Fruit fly (Drosophila melanogaster) whole organism, embryonic: ENCODE measurements around the gene meigo.

Experiments
- Atf-2 ChIP-seq: fragments of 200-800 bp; sonication (Bioruptor generic); optimal IDR thresholded peaks from 2 replicates; lab custom pipeline; 2016; ENCODE audit warnings: missing biosample characterization, missing genetic modification characterization
- Atf6 ChIP-seq: fragments of 200-800 bp; sonication (Bioruptor generic); IDR thresholded peaks from 2 replicates; pipeline ENCODE4 v1.3.6; 2022; ENCODE audit warnings: missing biosample characterization, missing genetic modification characterization
- B-H2 ChIP-seq: fragments of 200-800 bp; sonication (Bioruptor generic); optimal IDR thresholded peaks from 2 replicates; lab custom pipeline; 2018; ENCODE audit warnings: missing biosample characterization, mild to moderate bottlenecking, missing genetic modification characterization
- Bdp1 ChIP-seq: fragments of 200-800 bp; sonication (Bioruptor generic); optimal IDR thresholded peaks from 3 replicates; lab custom pipeline; 2016; ENCODE audit warnings: missing biosample characterization, missing genetic modification characterization
- Blimp-1 ChIP-seq: fragments of 200-800 bp; sonication (Bioruptor generic); optimal IDR thresholded peaks from 3 replicates; lab custom pipeline; 2018; ENCODE audit warnings: missing biosample characterization, missing genetic modification characterization, mild to moderate bottlenecking, moderate library complexity, missing genetic modification reagents
- CG1024 ChIP-seq: fragments of 200-800 bp; sonication (Bioruptor generic); IDR thresholded peaks from 2 replicates; pipeline ENCODE4 v1.3.6; 2022; ENCODE audit warnings: missing biosample characterization, missing genetic modification characterization
- CG10565 ChIP-seq: fragments of 200-800 bp; sonication (Bioruptor generic); optimal IDR thresholded peaks from 3 replicates; lab custom pipeline; 2016; ENCODE audit warnings: missing biosample characterization, mild to moderate bottlenecking, missing genetic modification characterization
- CG12299 ChIP-seq: fragments of 200-800 bp; sonication (Bioruptor generic); optimal IDR thresholded peaks from 2 replicates; lab custom pipeline; 2018; ENCODE audit warnings: missing biosample characterization, mild to moderate bottlenecking, missing genetic modification characterization
- CG13296 ChIP-seq: fragments of 200-800 bp; sonication (Bioruptor generic); optimal IDR thresholded peaks from 3 replicates; lab custom pipeline; 2018; ENCODE audit warnings: missing biosample characterization, mild to moderate bottlenecking, missing genetic modification characterization
- CG13775 ChIP-seq: fragments of 200-800 bp; sonication (Bioruptor generic); optimal IDR thresholded peaks from 3 replicates; lab custom pipeline; 2017; ENCODE audit warnings: missing biosample characterization, mild to moderate bottlenecking, missing genetic modification characterization
- CG14014 ChIP-seq: fragments of 200-800 bp; sonication (Bioruptor generic); IDR thresholded peaks from 2 replicates; pipeline ENCODE4 v1.3.6; 2022; ENCODE audit warnings: missing biosample characterization, missing genetic modification characterization
- CG15073 ChIP-seq: fragments of 200-800 bp; sonication (Bioruptor generic); optimal IDR thresholded peaks from 2 replicates; lab custom pipeline; 2016; ENCODE audit warnings: missing biosample characterization, missing genetic modification characterization
- CG15479 ChIP-seq: fragments of 200-800 bp; sonication (Bioruptor generic); optimal IDR thresholded peaks from 3 replicates; lab custom pipeline; 2019; ENCODE audit warnings: missing biosample characterization, mild to moderate bottlenecking, missing genetic modification characterization, moderate library complexity
- CG18599 ChIP-seq: fragments of 200-800 bp; sonication (Bioruptor generic); optimal IDR thresholded peaks from 3 replicates; lab custom pipeline; 2017; ENCODE audit warnings: missing biosample characterization, missing genetic modification characterization, mild to moderate bottlenecking, moderate library complexity, missing genetic modification reagents
- CG18764 ChIP-seq: fragments of 200-800 bp; sonication (Bioruptor generic); optimal IDR thresholded peaks from 3 replicates; lab custom pipeline; 2016; ENCODE audit warnings: missing biosample characterization, missing genetic modification characterization
- CG34376 ChIP-seq: fragments of 200-800 bp; sonication (Bioruptor generic); optimal IDR thresholded peaks from 2 replicates; lab custom pipeline; 2018; ENCODE audit warnings: missing biosample characterization, mild to moderate bottlenecking, missing genetic modification characterization
- CG4617 ChIP-seq: fragments of 200-800 bp; sonication (Bioruptor generic); optimal IDR thresholded peaks from 3 replicates; lab custom pipeline; 2016; ENCODE audit warnings: missing biosample characterization, missing genetic modification characterization, borderline replicate concordance
- CG6791 ChIP-seq: fragments of 200-800 bp; sonication (Bioruptor generic); IDR thresholded peaks from 3 replicates; pipeline ENCODE4 v1.3.6; 2022; ENCODE audit warnings: missing biosample characterization, missing genetic modification characterization; ENCODE audit not compliant: partially characterized antibody
- CG9609 ChIP-seq: fragments of 200-800 bp; sonication (Bioruptor generic); optimal IDR thresholded peaks from 3 replicates; lab custom pipeline; 2016; ENCODE audit warnings: missing biosample characterization, missing genetic modification characterization
- CTCF ChIP-seq: fragments of 200-800 bp; sonication (Bioruptor generic); optimal IDR thresholded peaks from 2 replicates; lab custom pipeline; 2017; ENCODE audit warnings: missing biosample characterization, mild to moderate bottlenecking, missing genetic modification characterization, moderate library complexity
- Doc2 ChIP-seq: fragments of 200-800 bp; sonication (Bioruptor generic); IDR thresholded peaks from 2 replicates; pipeline ENCODE4 v1.3.6; 2022; ENCODE audit warnings: missing biosample characterization, missing genetic modification characterization
- Fer3 ChIP-seq: fragments of 200-800 bp; sonication (Bioruptor generic); optimal IDR thresholded peaks from 2 replicates; lab custom pipeline; 2018; ENCODE audit warnings: missing biosample characterization, mild to moderate bottlenecking, missing genetic modification characterization, moderate library complexity
- GATAe ChIP-seq: fragments of 200-800 bp; sonication (Bioruptor generic); conservative IDR thresholded peaks from 2 replicates; pipeline ENCODE4 v1.3.6; 2022; ENCODE audit warnings: missing biosample characterization, missing genetic modification characterization
- HLHmδ ChIP-seq: fragments of 200-800 bp; sonication (Bioruptor generic); optimal IDR thresholded peaks from 2 replicates; lab custom pipeline; 2018; ENCODE audit warnings: missing biosample characterization, mild to moderate bottlenecking, missing genetic modification characterization, moderate library complexity
- Hand ChIP-seq: fragments of 200-800 bp; sonication (Bioruptor generic); optimal IDR thresholded peaks from 2 replicates; lab custom pipeline; 2017; ENCODE audit warnings: mild to moderate bottlenecking, missing biosample characterization, missing genetic modification reagents, missing genetic modification characterization
- Jarid2 ChIP-seq: fragments of 200-800 bp; sonication (Bioruptor generic); optimal IDR thresholded peaks from 3 replicates; lab custom pipeline; 2017; ENCODE audit warnings: mild to moderate bottlenecking, missing biosample characterization, missing genetic modification reagents, missing genetic modification characterization
- Meics ChIP-seq: fragments of 200-800 bp; sonication (Bioruptor generic); optimal IDR thresholded peaks from 2 replicates; lab custom pipeline; 2017; ENCODE audit warnings: missing biosample characterization, mild to moderate bottlenecking, missing genetic modification characterization
- NC2α ChIP-seq: fragments of 200-800 bp; sonication (Bioruptor generic); optimal IDR thresholded peaks from 2 replicates; lab custom pipeline; 2016; ENCODE audit warnings: missing biosample characterization, missing genetic modification characterization
- Sry-β ChIP-seq: fragments of 200-800 bp; sonication (Bioruptor generic); optimal IDR thresholded peaks from 2 replicates; lab custom pipeline; 2018; ENCODE audit warnings: missing biosample characterization, mild to moderate bottlenecking, missing genetic modification characterization, moderate library complexity
- Stat92E ChIP-seq, 3 experiments: fragments of >200 bp in 2 of 3; fragments of 200-800 bp in 1 of 3; sonication (Bioruptor generic) in 1 of 3; optimal IDR thresholded peaks; 2 replicates each; lab custom pipeline; 2017 to 2019; ENCODE audit warnings: missing biosample characterization in 3 of 3, missing genetic modification characterization in 3 of 3, mild to moderate bottlenecking in 1 of 3, moderate library complexity in 1 of 3
- ac ChIP-seq: fragments of 200-800 bp; sonication (Bioruptor generic); optimal IDR thresholded peaks from 3 replicates; lab custom pipeline; 2017; ENCODE audit warnings: missing biosample characterization, mild to moderate bottlenecking, missing genetic modification characterization
- ara ChIP-seq: fragments of 200-800 bp; sonication (Bioruptor generic); IDR thresholded peaks from 2 replicates; pipeline ENCODE4 v1.3.6; 2022; ENCODE audit warnings: missing biosample characterization, missing genetic modification characterization
- bigmax ChIP-seq: fragments of 200-800 bp; sonication (Bioruptor generic); optimal IDR thresholded peaks from 2 replicates; lab custom pipeline; 2018; ENCODE audit warnings: missing biosample characterization, mild to moderate bottlenecking, missing genetic modification characterization
- dpn ChIP-seq, 2 experiments: fragments of 200-800 bp; sonication (Bioruptor generic); optimal IDR thresholded peaks; 3 replicates each; lab custom pipeline; 2016; ENCODE audit warnings: missing biosample characterization in 2 of 2, missing genetic modification characterization in 2 of 2
- dysf ChIP-seq: fragments of 200-800 bp; sonication (Bioruptor generic); IDR thresholded peaks from 3 replicates; pipeline ENCODE4 v1.3.6; 2022; ENCODE audit warnings: missing biosample characterization, missing genetic modification characterization
- ems ChIP-seq: fragments of 200-800 bp; sonication (Bioruptor generic); optimal IDR thresholded peaks from 3 replicates; lab custom pipeline; 2016; ENCODE audit warnings: missing biosample characterization, missing genetic modification characterization
- esg ChIP-seq: fragments of 200-800 bp; sonication (Bioruptor generic); conservative IDR thresholded peaks from 2 replicates; pipeline ENCODE4 v1.3.6; 2022; ENCODE audit warnings: missing biosample characterization, missing genetic modification characterization
- eyg ChIP-seq: fragments of 200-800 bp; sonication (Bioruptor generic); optimal IDR thresholded peaks from 3 replicates; lab custom pipeline; 2016; ENCODE audit warnings: missing biosample characterization, missing genetic modification characterization
- gcm2 ChIP-seq: fragments of 200-800 bp; sonication (Bioruptor generic); optimal IDR thresholded peaks from 2 replicates; lab custom pipeline; 2016; ENCODE audit warnings: missing biosample characterization, missing genetic modification characterization
- jigr1 ChIP-seq: fragments of 200-800 bp; sonication (Bioruptor generic); IDR thresholded peaks from 3 replicates; pipeline ENCODE4 v1.3.6; 2022; ENCODE audit warnings: missing biosample characterization, missing genetic modification characterization
- odd ChIP-seq: fragments of 200-800 bp; sonication (Bioruptor generic); optimal IDR thresholded peaks from 2 replicates; lab custom pipeline; 2017; ENCODE audit warnings: missing biosample characterization, mild to moderate bottlenecking, missing genetic modification characterization
- org-1 ChIP-seq: fragments of 200-800 bp; sonication (Bioruptor generic); optimal IDR thresholded peaks from 2 replicates; lab custom pipeline; 2017; ENCODE audit warnings: missing biosample characterization, missing genetic modification characterization
- pfk ChIP-seq: fragments of 200-800 bp; sonication (Bioruptor generic); optimal IDR thresholded peaks from 2 replicates; lab custom pipeline; 2018; ENCODE audit warnings: missing biosample characterization, mild to moderate bottlenecking, missing genetic modification characterization, moderate library complexity
- row ChIP-seq: fragments of 200-800 bp; sonication (Bioruptor generic); IDR thresholded peaks from 3 replicates; pipeline ENCODE4 v1.3.6; 2022; ENCODE audit warnings: missing biosample characterization, missing genetic modification characterization
- sens-2 ChIP-seq: fragments of 200-800 bp; sonication (Bioruptor generic); IDR thresholded peaks from 2 replicates; pipeline ENCODE4 v1.3.6; 2022; ENCODE audit warnings: missing biosample characterization, missing genetic modification characterization
- seq ChIP-seq: fragments of 200-800 bp; sonication (Bioruptor generic); IDR thresholded peaks from 2 replicates; pipeline ENCODE4 v1.3.6; 2022; ENCODE audit warnings: missing biosample characterization, missing genetic modification characterization
- sob ChIP-seq: fragments of 200-800 bp; sonication (Bioruptor generic); IDR thresholded peaks from 2 replicates; pipeline ENCODE4 v1.3.6; 2022; ENCODE audit warnings: missing biosample characterization, missing genetic modification characterization
- tio ChIP-seq: fragments of 200-800 bp; sonication (Bioruptor generic); optimal IDR thresholded peaks from 2 replicates; lab custom pipeline; 2017; ENCODE audit warnings: missing biosample characterization, missing genetic modification characterization, inconsistent platforms
- unc-4 ChIP-seq: fragments of 200-800 bp; sonication (Bioruptor generic); IDR thresholded peaks from 2 replicates; pipeline ENCODE4 v1.3.6; 2022; ENCODE audit warnings: missing biosample characterization, missing genetic modification characterization; ENCODE audit not compliant: partially characterized antibody
- vfl ChIP-seq: fragments of 200-800 bp; sonication (Bioruptor generic); optimal IDR thresholded peaks from 2 replicates; lab custom pipeline; 2016; ENCODE audit warnings: missing biosample characterization, missing genetic modification characterization

The meigo gene

DNA sequence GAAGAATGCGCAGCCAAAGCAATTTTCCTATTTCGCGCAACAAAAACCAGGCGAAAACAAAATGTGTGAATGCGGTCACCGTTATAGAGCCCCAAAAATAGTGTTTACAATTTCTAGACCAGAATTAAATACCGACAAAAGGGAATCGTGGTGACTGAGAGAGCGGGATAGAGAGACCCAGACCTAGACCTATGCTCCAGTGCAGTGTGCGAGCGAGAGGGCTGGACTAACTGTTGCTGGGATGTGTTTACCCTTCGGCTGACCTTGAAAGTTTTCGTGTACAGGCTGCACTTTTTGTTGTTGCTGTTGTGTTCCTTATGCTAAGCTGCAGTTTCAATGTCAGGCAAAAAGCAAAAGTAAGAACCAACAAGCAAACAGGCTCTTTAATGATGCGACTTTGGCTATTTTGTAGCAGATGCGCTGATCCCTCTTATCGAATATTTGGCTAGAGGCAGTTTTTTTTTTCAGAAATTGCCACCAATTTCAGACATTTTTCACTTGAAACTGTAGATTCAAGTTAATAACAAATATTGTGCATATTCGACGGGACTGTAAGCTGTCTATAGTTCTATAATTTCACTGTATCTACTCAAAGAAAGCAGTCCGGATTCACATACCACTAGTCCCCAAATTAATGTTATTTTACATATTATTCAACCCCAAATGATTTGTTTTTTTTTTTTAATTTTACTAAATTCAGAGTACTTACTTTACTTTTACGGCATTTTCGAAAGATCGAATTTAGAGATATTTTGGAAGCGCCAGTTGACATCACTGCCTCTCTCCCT is 48.7 kb downstream of the meigo start (continued):
- TF ChIP-seq dpn (GFP tag; optimal IDR thresholded peaks at IDR 0.05; lab: Kevin White, UChicago) (peak; percentile 9 to 12), Sry-β (GFP tag; lab: Kevin White, UChicago) (peak; percentile 93), ac (GFP tag; lab: Kevin White, UChicago) (no peak), pfk (no peak), vfl (no peak), ara (GFP tag; lab: Robert Waterston, UW) (no peak), sob (GFP tag; lab: Robert Waterston, UW) (no peak), CG1024 (GFP tag; lab: Robert Waterston, UW) (no peak), tio (GFP tag; lab: Kevin White, UChicago) (peak; percentile 48), HLHmδ (GFP tag; lab: Kevin White, UChicago) (no peak), gcm2 (GFP tag; lab: Kevin White, UChicago) (no peak), CG18764 (no peak), Bdp1 (GFP tag; lab: Kevin White, UChicago) (no peak), esg (0 out of 2 replicates have a peak, but pooled peaks have one; percentile 5), CG18599 (GFP tag; lab: Kevin White, UChicago) (peak; percentile 29), sens-2 (no peak), Stat92E (GFP tag; optimal IDR thresholded peaks at IDR 0.05; lab: Kevin White, UChicago) (no peak), CG6791 (GFP tag; lab: Robert Waterston, UW) (no peak; the same call in 2 of the 3 replicates), CG14014 (GFP tag; lab: Robert Waterston, UW) (no peak), bigmax (no peak), NC2α (GFP tag; lab: Kevin White, UChicago) (no peak), CG34376 (GFP tag; lab: Kevin White, UChicago) (no peak), Doc2 (GFP tag; lab: Robert Waterston, UW) (no peak), dysf (GFP tag; lab: Robert Waterston, UW) (peak; percentile 54; the same call in 1 of the 3 replicates), CG15479 (GFP tag; lab: Kevin White, UChicago) (no peak), Jarid2 (GFP tag; lab: Kevin White, UChicago) (no peak), CG12299 (tag; lab: Kevin White, UChicago) (no peak), Atf6 (GFP tag; lab: Robert Waterston, UW) (no peak), Atf-2 (GFP tag; lab: Kevin White, UChicago) (peak; percentile 23), CG9609 (no peak), odd (GFP tag; lab: Kevin White, UChicago) (no peak), unc-4 (no peak), CG4617 (no peak), jigr1 (GFP tag; lab: Robert Waterston, UW) (no peak), CTCF (GFP tag; lab: Kevin White, UChicago) (no peak), B-H2 (GFP tag; lab: Kevin White, UChicago) (peak; percentile 1), CG15073 (GFP tag; lab: Kevin White, UChicago) (no peak), org-1 (GFP tag; lab: Kevin White, UChicago) (no peak), CG10565 (no peak), eyg (GFP tag; lab: Kevin White, UChicago) (no peak), Fer3 (tag; lab: Kevin White, UChicago) (no peak), CG13296 (GFP tag; lab: Kevin White, UChicago) (no peak), seq (GFP tag; lab: Robert Waterston, UW) (no peak), GATAe (GFP tag; lab: Robert Waterston, UW) (no peak), CG13775 (peak; percentile 58), Hand (GFP tag; lab: Kevin White, UChicago) (no peak), Meics (peak; percentile 55), Blimp-1 (GFP tag; lab: Kevin White, UChicago) (peak; percentile 88), ems (GFP tag; lab: Kevin White, UChicago) (peak; percentile 32), row (GFP tag; lab: Robert Waterston, UW) (peak; percentile 85)
